Worm (Caenorhabditis elegans) whole organism, young adult: ENCODE measurements around the gene ZK1248.4.

Experiments
- C17E4.6 ChIP-seq: fragments of 200-800 bp; sonication (Bioruptor generic); IDR thresholded peaks from 2 replicates; pipeline ENCODE4 v1.3.6; 2022; ENCODE audit warnings: missing genetic modification reagents, missing genetic modification characterization, missing compliant biosample characterization
- D2030.7 ChIP-seq: fragments of 200-800 bp; sonication (Bioruptor generic); IDR thresholded peaks from 2 replicates; pipeline ENCODE4 v1.3.6; 2022; ENCODE audit warnings: missing genetic modification reagents, missing genetic modification characterization, missing compliant biosample characterization
- F22D6.2 ChIP-seq: sonication (generic microtip); optimal IDR thresholded peaks from 2 replicates; lab custom pipeline; 2016; ENCODE audit warnings: mild to moderate bottlenecking, missing genetic modification characterization, missing compliant biosample characterization
- F52B5.7 ChIP-seq: sonication (generic microtip); optimal IDR thresholded peaks from 2 replicates; lab custom pipeline; 2016; ENCODE audit warnings: mild to moderate bottlenecking, missing genetic modification characterization, missing compliant biosample characterization
- K12H6.12 ChIP-seq: fragments of 200-800 bp; sonication (Bioruptor generic); optimal IDR thresholded peaks from 2 replicates; lab custom pipeline; 2018; ENCODE audit warnings: mild to moderate bottlenecking, missing genetic modification characterization, missing compliant biosample characterization
- Y53F4B.3 ChIP-seq: fragments of 200-800 bp; sonication (Bioruptor generic); IDR thresholded peaks from 2 replicates; pipeline ENCODE4 v1.3.6; 2022; ENCODE audit warnings: missing genetic modification reagents, missing genetic modification characterization, missing compliant biosample characterization
- Y53G8AR.9 ChIP-seq: fragments of 200-800 bp; sonication (Bioruptor generic); conservative IDR thresholded peaks from 2 replicates; pipeline ENCODE4 v1.3.6; 2022; ENCODE audit warnings: missing genetic modification reagents, missing genetic modification characterization, missing compliant biosample characterization
- Y79H2A.3 ChIP-seq: fragments of 200-800 bp; sonication (Bioruptor generic); conservative IDR thresholded peaks from 2 replicates; pipeline ENCODE4 v1.3.6; 2022; ENCODE audit warnings: missing genetic modification reagents, missing genetic modification characterization, missing compliant biosample characterization
- aptf-2 ChIP-seq: fragments of 200-800 bp; sonication (Bioruptor generic); conservative IDR thresholded peaks from 2 replicates; pipeline ENCODE4 v1.3.6; 2022; ENCODE audit warnings: missing genetic modification reagents, missing genetic modification characterization, missing compliant biosample characterization
- atf-7 ChIP-seq: sonication (generic microtip); optimal IDR thresholded peaks from 2 replicates; lab custom pipeline; 2017; ENCODE audit warnings: mild to moderate bottlenecking, missing genetic modification characterization, missing compliant biosample characterization
- attf-5 ChIP-seq: fragments of 200-800 bp; sonication (Bioruptor generic); optimal IDR thresholded peaks from 2 replicates; lab custom pipeline; 2018; ENCODE audit warnings: mild to moderate bottlenecking, missing genetic modification characterization, missing compliant biosample characterization
- attf-6 ChIP-seq: fragments of 200-800 bp; sonication (Bioruptor generic); IDR thresholded peaks from 2 replicates; pipeline ENCODE4 v1.3.6; 2022; ENCODE audit warnings: missing genetic modification reagents, missing genetic modification characterization, missing compliant biosample characterization
- bed-1 ChIP-seq: fragments of 200-800 bp; sonication (Bioruptor generic); IDR thresholded peaks from 2 replicates; pipeline ENCODE4 v1.3.6; 2022; ENCODE audit warnings: missing genetic modification reagents, missing genetic modification characterization, missing compliant biosample characterization
- bed-2 ChIP-seq: fragments of 200-800 bp; sonication (Bioruptor generic); IDR thresholded peaks from 2 replicates; pipeline ENCODE4 v1.3.6; 2022; ENCODE audit warnings: missing genetic modification reagents, missing genetic modification characterization, missing compliant biosample characterization
- ccch-3 ChIP-seq: fragments of 200-800 bp; sonication (Bioruptor generic); optimal IDR thresholded peaks from 2 replicates; lab custom pipeline; 2018; ENCODE audit warnings: mild to moderate bottlenecking, missing genetic modification characterization, missing compliant biosample characterization
- ceh-27 ChIP-seq: fragments of 200-800 bp; sonication (Bioruptor generic); optimal IDR thresholded peaks from 2 replicates; lab custom pipeline; 2018; ENCODE audit warnings: mild to moderate bottlenecking, missing genetic modification characterization, moderate library complexity, missing compliant biosample characterization
- ceh-40 ChIP-seq: fragments of 200-800 bp; sonication (Bioruptor generic); IDR thresholded peaks from 2 replicates; pipeline ENCODE4 v1.3.6; 2022; ENCODE audit warnings: missing genetic modification characterization, missing compliant biosample characterization
- dox-1 ChIP-seq: fragments of 200-800 bp; sonication (Bioruptor generic); IDR thresholded peaks from 2 replicates; pipeline ENCODE4 v1.3.6; 2022; ENCODE audit warnings: missing genetic modification reagents, missing genetic modification characterization, missing compliant biosample characterization
- egl-44 ChIP-seq: fragments of 200-800 bp; sonication (Bioruptor generic); IDR thresholded peaks from 2 replicates; pipeline ENCODE4 v1.3.6; 2022; ENCODE audit warnings: missing genetic modification reagents, missing genetic modification characterization, missing compliant biosample characterization
- hmg-1.2 ChIP-seq: fragments of 200-800 bp; sonication (Bioruptor generic); IDR thresholded peaks from 2 replicates; pipeline ENCODE4 v1.3.6; 2022; ENCODE audit warnings: missing genetic modification reagents, missing genetic modification characterization, missing compliant biosample characterization
- hrde-1 ChIP-seq: sonication (generic microtip); optimal IDR thresholded peaks from 2 replicates; lab custom pipeline; 2016; ENCODE audit warnings: missing genetic modification characterization, mild to moderate bottlenecking, missing compliant biosample characterization, moderate library complexity, missing genotype, missing genetic modification reagents, borderline replicate concordance
- lin-40 ChIP-seq: sonication (generic microtip); optimal IDR thresholded peaks from 2 replicates; lab custom pipeline; 2016; ENCODE audit warnings: missing genetic modification characterization, mild to moderate bottlenecking, missing compliant biosample characterization, missing genotype, missing genetic modification reagents
- madf-10 ChIP-seq: sonication (generic microtip); optimal IDR thresholded peaks from 2 replicates; lab custom pipeline; 2016; ENCODE audit warnings: mild to moderate bottlenecking, missing genetic modification characterization, missing compliant biosample characterization
- madf-3 ChIP-seq: fragments of 200-800 bp; sonication (Bioruptor generic); IDR thresholded peaks from 2 replicates; pipeline ENCODE4 v1.3.6; 2022; ENCODE audit warnings: missing genetic modification reagents, missing genetic modification characterization, missing compliant biosample characterization
- madf-6 ChIP-seq: fragments of 200-800 bp; sonication (Bioruptor generic); IDR thresholded peaks from 2 replicates; pipeline ENCODE4 v1.3.6; 2022; ENCODE audit warnings: missing genetic modification reagents, missing genetic modification characterization, missing compliant biosample characterization
- mes-4 ChIP-seq: sonication (generic microtip); optimal IDR thresholded peaks from 2 replicates; lab custom pipeline; 2016; ENCODE audit warnings: missing genotype, missing genetic modification characterization, missing compliant biosample characterization
- nfya-2 ChIP-seq: fragments of 200-800 bp; sonication (Bioruptor generic); IDR thresholded peaks from 2 replicates; pipeline ENCODE4 v1.3.6; 2022; ENCODE audit warnings: missing genetic modification reagents, missing genetic modification characterization, missing compliant biosample characterization
- nhr-120 ChIP-seq: fragments of 200-800 bp; sonication (Bioruptor generic); IDR thresholded peaks from 2 replicates; pipeline ENCODE4 v1.3.6; 2022; ENCODE audit warnings: missing genetic modification characterization, missing compliant biosample characterization
- nhr-179 ChIP-seq: sonication (generic microtip); optimal IDR thresholded peaks from 2 replicates; lab custom pipeline; 2016; ENCODE audit warnings: mild to moderate bottlenecking, missing genetic modification characterization, missing compliant biosample characterization
- pbrm-1 ChIP-seq: fragments of 200-800 bp; sonication (Bioruptor generic); IDR thresholded peaks from 2 replicates; pipeline ENCODE4 v1.3.6; 2022; ENCODE audit warnings: missing genetic modification reagents, missing genetic modification characterization, missing compliant biosample characterization
- rec-8 ChIP-seq, 2 experiments: sonication (generic microtip); optimal IDR thresholded peaks; 2 replicates each; lab custom pipeline; 2016; ENCODE audit warnings: mild to moderate bottlenecking in 2 of 2, missing genetic modification characterization in 2 of 2, missing genetic modification reagents in 2 of 2, missing genotype in 2 of 2, missing biosample characterization in 1 of 2, missing compliant biosample characterization in 1 of 2, moderate library complexity in 1 of 2
- rpc-1 ChIP-seq, 2 experiments: fragments of 150-350 bp in 1 of 2; sonication (generic microtip) in 1 of 2; optimal IDR thresholded peaks; 2 replicates each; lab custom pipeline; 2014 to 2018; ENCODE audit warnings: missing biosample characterization in 1 of 2, missing genetic modification characterization in 1 of 2, missing genetic modification reagents in 1 of 2, missing genotype in 1 of 2
- snpc-1.3 ChIP-seq: sonication (generic microtip); optimal IDR thresholded peaks from 2 replicates; lab custom pipeline; 2017; ENCODE audit warnings: missing genetic modification characterization, mild to moderate bottlenecking, missing compliant biosample characterization, antibody characterized with exemption, moderate library complexity, missing genotype, missing genetic modification reagents; ENCODE audit not compliant: insufficient read depth
- sptf-2 ChIP-seq: fragments of 200-800 bp; sonication (Bioruptor generic); optimal IDR thresholded peaks from 2 replicates; lab custom pipeline; 2018; ENCODE audit warnings: mild to moderate bottlenecking, missing genetic modification characterization, missing compliant biosample characterization
- tbp1 ChIP-seq: fragments of 200-800 bp; sonication (Bioruptor generic); optimal IDR thresholded peaks from 2 replicates; lab custom pipeline; 2018; ENCODE audit warnings: mild to moderate bottlenecking, missing genetic modification characterization, missing compliant biosample characterization
- tlf-1 ChIP-seq: fragments of 200-800 bp; sonication (Bioruptor generic); optimal IDR thresholded peaks from 2 replicates; lab custom pipeline; 2018; ENCODE audit warnings: mild to moderate bottlenecking, missing genetic modification characterization, missing compliant biosample characterization
- ztf-18 ChIP-seq: sonication (generic microtip); optimal IDR thresholded peaks from 2 replicates; lab custom pipeline; 2016; ENCODE audit warnings: missing genotype, mild to moderate bottlenecking, missing genetic modification characterization, missing compliant biosample characterization
- ztf-28 ChIP-seq: fragments of 200-800 bp; sonication (Bioruptor generic); IDR thresholded peaks from 2 replicates; pipeline ENCODE4 v1.3.6; 2022; ENCODE audit warnings: missing genetic modification reagents, missing genetic modification characterization, missing compliant biosample characterization
- ztf-3 ChIP-seq: fragments of 200-800 bp; sonication (Bioruptor generic); optimal IDR thresholded peaks from 2 replicates; lab custom pipeline; 2018; ENCODE audit warnings: mild to moderate bottlenecking, missing genetic modification characterization, missing compliant biosample characterization

The ZK1248.4 gene

DNA sequence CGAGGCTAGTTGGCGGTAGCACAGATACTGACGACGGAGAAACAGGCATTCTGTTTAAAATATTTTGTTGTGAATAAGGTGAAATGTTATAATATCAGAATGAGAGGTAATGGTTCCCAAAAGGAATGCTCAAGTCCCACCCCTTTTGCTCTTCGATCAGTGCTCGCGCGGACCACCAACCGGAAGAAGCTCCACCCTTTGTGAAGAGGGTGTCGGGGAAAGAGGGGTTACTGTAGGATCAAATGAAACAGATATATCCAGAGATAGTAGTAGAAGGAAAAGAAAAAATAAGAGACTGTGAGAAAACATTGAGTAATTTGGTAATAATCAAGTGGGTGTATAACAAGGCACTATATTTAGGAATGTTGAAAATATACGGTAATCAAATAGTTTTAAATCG, 44.3 kb upstream of the ZK1248.4 start, which contains the start of the genes dmd-5 and F10C1.1:
TSS of gene dmd-5 (minus strand) at position 101 of the 400 bp plus-strand sequence.
TSS of gene F10C1.1 (plus strand) at position 110 of the 400 bp plus-strand sequence.
- TF ChIP-seq nhr-120 (no peak), egl-44 (GFP tag; lab: Robert Waterston, UW) (no peak), nhr-179 (tag; lab: Kevin White, UChicago) (no peak), D2030.7 (no peak), atf-7 (no peak)

DNA sequence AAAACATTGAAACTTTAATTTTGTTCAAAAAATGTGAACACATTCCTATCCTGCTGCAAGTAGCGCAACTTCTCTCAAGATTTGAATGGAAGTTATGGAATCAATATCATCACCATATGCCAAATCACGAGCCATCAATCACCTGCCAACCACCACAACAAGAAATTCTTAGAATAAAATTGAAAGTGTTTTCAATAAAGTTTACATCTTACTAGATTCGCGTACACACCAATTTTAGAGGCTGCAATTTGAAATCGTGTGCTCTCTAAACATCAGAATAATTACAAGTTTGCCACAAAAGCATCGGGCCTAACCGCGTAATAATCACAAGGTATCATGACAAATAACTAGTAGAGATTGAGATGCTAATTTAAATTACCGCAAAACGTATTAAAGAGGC, 43.5 kb upstream of the ZK1248.4 start:
- TF ChIP-seq madf-6 (no peak), nfya-2 (GFP tag; lab: Robert Waterston, UW) (no peak), aptf-2 (GFP tag; lab: Robert Waterston, UW) (no peak), ccch-3 (GFP tag; lab: Kevin White, UChicago) (no peak), rpc-1 (optimal IDR thresholded peaks at IDR 0.05; lab: Kevin White, UChicago) (no peak), rpc-1 (tag; optimal IDR thresholded peaks at IDR 0.05; lab: Kevin White, UChicago) (no peak), Y53G8AR.9 (GFP tag; lab: Robert Waterston, UW) (no peak), egl-44 (GFP tag; lab: Robert Waterston, UW) (no peak), F22D6.2 (tag; lab: Kevin White, UChicago) (no peak), snpc-1.3 (tag; lab: Kevin White, UChicago) (no peak), madf-10 (tag; lab: Kevin White, UChicago) (no peak), attf-6 (GFP tag; lab: Robert Waterston, UW) (no peak), dox-1 (GFP tag; lab: Robert Waterston, UW) (no peak)
- TF ChIP-seq, all 124 proteins: peak for 0

DNA sequence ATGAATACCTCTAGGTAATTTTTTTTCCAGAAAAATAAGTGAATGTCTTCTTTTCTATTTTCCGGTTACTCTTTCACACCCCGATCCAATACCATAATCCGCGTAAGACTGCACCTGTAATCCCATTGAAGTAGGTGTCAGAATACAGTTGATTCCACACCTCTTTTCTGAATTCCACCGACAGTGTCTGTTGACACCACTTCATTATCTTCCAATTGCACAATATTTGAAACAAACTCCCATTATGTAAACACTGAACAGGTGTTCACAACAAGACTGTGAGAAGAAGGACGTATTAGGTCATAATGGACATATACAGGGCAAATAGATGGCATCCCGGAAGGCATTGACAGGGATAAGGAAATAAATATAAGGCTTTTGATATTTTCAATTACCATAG, 41.0 kb upstream of the ZK1248.4 start:
- TF ChIP-seq F52B5.7 (tag; lab: Kevin White, UChicago) (no peak), atf-7 (no peak), pbrm-1 (GFP tag; lab: Robert Waterston, UW) (no peak), ztf-3 (GFP tag; lab: Kevin White, UChicago) (no peak), madf-3 (GFP tag; lab: Robert Waterston, UW) (no peak), bed-1 (no peak)

DNA sequence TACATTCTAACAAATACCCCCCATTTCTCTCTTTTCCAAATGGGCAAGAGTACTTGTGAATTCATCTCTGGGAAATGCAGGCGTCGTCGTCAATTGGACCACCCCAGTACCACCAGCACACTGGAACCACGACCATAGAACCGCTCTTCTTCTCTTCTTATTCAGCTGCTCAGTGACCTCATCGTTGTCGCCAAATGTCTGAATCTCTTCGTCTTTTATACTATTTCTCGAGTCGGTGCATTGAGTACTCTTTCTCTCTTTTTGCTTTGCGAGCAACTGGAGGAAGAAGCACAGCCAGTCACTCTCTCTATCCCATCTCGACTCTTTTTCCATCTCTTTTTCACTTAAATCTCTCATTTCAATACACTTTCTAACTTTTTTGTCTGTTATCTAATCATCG, 38.5 kb upstream of the ZK1248.4 start:
- TF ChIP-seq ztf-18 (tag; lab: Kevin White, UChicago) (no peak), K12H6.12 (no peak), hmg-1.2 (GFP tag; lab: Robert Waterston, UW) (peak; percentile 50; the same call in 1 of the 2 replicates), mes-4 (tag; lab: Kevin White, UChicago) (no peak), ceh-27 (peak; percentile 7), attf-5 (GFP tag; lab: Kevin White, UChicago) (no peak), madf-10 (tag; lab: Kevin White, UChicago) (no peak), hrde-1 (no peak)

DNA sequence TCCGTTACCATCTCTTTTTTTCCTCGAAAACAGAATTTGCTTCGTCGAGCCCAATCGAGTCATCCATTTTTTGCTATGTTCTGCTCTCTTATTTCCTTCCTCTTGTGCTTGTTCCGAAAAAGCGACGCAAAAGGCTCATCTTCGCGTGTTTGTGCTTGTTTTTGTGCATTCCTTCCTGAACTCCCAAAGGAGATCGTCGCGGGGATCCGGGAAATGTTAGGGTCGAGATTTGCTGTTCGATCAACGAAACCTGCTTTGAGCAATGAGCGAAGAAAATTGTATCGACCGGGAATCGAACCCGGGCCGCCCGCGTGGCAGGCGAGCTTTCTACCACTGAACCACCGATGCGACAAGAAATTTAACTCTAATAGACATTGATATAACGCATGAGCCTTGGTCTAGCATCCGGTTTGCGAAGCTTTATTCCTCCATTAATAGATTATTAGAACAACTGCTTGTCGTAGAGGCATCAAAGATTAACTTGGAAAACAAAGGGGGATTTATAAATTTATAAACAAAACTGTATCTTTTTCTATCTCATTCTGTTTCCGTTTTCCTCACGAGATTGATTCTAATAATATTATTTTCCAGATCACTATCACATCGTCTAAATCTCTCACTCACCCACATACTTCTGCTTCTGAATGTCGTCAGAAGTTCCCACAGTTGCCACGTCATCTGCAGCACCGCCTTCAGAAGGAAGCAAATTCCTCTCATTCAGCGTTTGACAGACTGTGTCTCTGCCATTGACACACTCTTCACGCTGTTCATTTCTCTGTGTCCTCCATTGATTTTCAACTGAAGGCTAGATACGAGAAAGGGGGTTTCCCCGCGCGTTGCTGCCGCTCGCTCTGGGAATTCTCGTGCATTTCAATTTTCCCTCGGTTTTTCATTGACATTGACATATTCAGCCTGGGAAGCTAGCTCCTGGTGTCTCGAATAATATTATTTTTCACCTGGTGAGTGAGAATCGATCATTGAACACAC, 36.2 kb upstream of the ZK1248.4 start, which contains the start of gene K05F1.6:
TSS of gene K05F1.6 (plus strand) at position 586 of the 987 bp plus-strand sequence.
- TF ChIP-seq hrde-1 (peak; percentile 90), atf-7 (peak; percentile 72), tlf-1 (peak; percentile 23), bed-2 (peak; percentile 61; the same call in 1 of the 2 replicates), mes-4 (tag; lab: Kevin White, UChicago) (peak; percentile 76), C17E4.6 (0 out of 2 replicates have a peak, but pooled peaks have one; percentile 62), sptf-2 (peak; percentile 80), ceh-40 (GFP tag; lab: Robert Waterston, UW) (0 out of 2 replicates have a peak, but pooled peaks have one; percentile 34), rec-8 (tag; optimal IDR thresholded peaks at IDR 0.05; lab: Kevin White, UChicago) (peak; percentile 81 to 91), nhr-120 (no peak), tbp1 (GFP tag; lab: Kevin White, UChicago) (peak; percentile 95), lin-40 (tag; lab: Kevin White, UChicago) (peak; percentile 80), Y53F4B.3 (GFP tag; lab: Robert Waterston, UW) (peak; percentile 60; the same call in 1 of the 2 replicates), Y79H2A.3 (peak; percentile 64; the same call in 1 of the 2 replicates), ztf-28 (GFP tag; lab: Robert Waterston, UW) (peak; percentile 86)
